Worm (Caenorhabditis elegans): ENCODE results near the gene lron-14.
"Not testable (repeated sequence)": the region's sequence is repeated elsewhere in the genome, so short reads cannot be mapped to it uniquely, and the experiment has no call there.

The lron-14 gene

DNA sequence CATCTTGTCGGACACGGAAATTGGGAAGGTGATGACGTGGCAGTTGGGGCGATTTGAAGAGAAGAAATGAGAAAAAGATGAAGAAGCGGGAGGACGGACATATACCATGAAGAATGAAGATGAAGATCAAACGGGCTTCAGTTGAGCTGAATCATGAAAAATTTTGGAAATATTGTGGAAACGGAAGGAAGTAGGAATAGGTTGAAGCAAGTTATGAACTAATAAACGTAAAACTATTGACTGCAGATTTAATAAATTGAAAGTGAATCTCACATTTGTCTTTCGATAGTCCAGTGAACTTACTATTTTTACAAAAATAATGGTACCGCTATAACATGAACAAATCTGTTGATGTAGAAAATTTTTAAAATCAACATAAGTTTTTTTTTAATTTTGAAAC lies at the start of gene lron-14:
Gene lron-14, minus strand, starts transcription at position 101 of the 400 bp plus-strand sequence.
- TF ChIP-seq cog-1 (tag; optimal IDR thresholded peaks at IDR 0.05), result no peak
- no peak for TF ChIP-seq T22C8.4 (GFP tag; IDR thresholded peaks at IDR 0.05)
- no peak for TF ChIP-seq flt-1 (GFP tag; IDR thresholded peaks at IDR 0.05)
- no peak for TF ChIP-seq ztf-23 (GFP tag; IDR thresholded peaks at IDR 0.05)
- TF ChIP-seq klf-2 (GFP tag; conservative IDR thresholded peaks at IDR 0.05), result no peak
- TF ChIP-seq tab-1 (GFP tag; IDR thresholded peaks at IDR 0.05), result no peak
- no peak for TF ChIP-seq ref-1 (GFP tag; conservative IDR thresholded peaks at IDR 0.05)
- no peak for TF ChIP-seq ztf-29 (GFP tag; IDR thresholded peaks at IDR 0.05)
- no peak for TF ChIP-seq med-1 (GFP tag; optimal IDR thresholded peaks at IDR 0.05; ENCODE audit: insufficient read depth)

ce11 chrIV:9615511-9615910 lies 49.1 kb upstream of the lron-14 start:
- TF ChIP-seq flt-1 (GFP tag; IDR thresholded peaks at IDR 0.05) (no peak), ref-1 (GFP tag; conservative IDR thresholded peaks at IDR 0.05) (no peak), T22C8.4 (GFP tag; IDR thresholded peaks at IDR 0.05) (no peak), med-1 (GFP tag; optimal IDR thresholded peaks at IDR 0.05; ENCODE audit: insufficient read depth) (no peak), klf-2 (GFP tag; conservative IDR thresholded peaks at IDR 0.05) (no peak), ztf-29 (GFP tag; IDR thresholded peaks at IDR 0.05) (no peak), ztf-23 (GFP tag; IDR thresholded peaks at IDR 0.05) (no peak), cog-1 (tag; optimal IDR thresholded peaks at IDR 0.05) (no peak), tab-1 (GFP tag; IDR thresholded peaks at IDR 0.05) (no peak)

ce11 chrIV:9614695-9615094 lies 48.3 kb upstream of the lron-14 start, which contains the start of gene elt-1:
TSS of gene elt-1 (plus strand) at chrIV:9614995.
- TF ChIP-seq ztf-23 (GFP tag; IDR thresholded peaks at IDR 0.05) (no peak), ztf-29 (GFP tag; IDR thresholded peaks at IDR 0.05) (no peak), tab-1 (GFP tag; IDR thresholded peaks at IDR 0.05) (no peak), med-1 (GFP tag; optimal IDR thresholded peaks at IDR 0.05; ENCODE audit: insufficient read depth) (no peak), T22C8.4 (GFP tag; IDR thresholded peaks at IDR 0.05) (no peak), cog-1 (tag; optimal IDR thresholded peaks at IDR 0.05) (no peak), ref-1 (GFP tag; conservative IDR thresholded peaks at IDR 0.05) (no peak), flt-1 (GFP tag; IDR thresholded peaks at IDR 0.05) (no peak), klf-2 (GFP tag; conservative IDR thresholded peaks at IDR 0.05) (no peak)

DNA sequence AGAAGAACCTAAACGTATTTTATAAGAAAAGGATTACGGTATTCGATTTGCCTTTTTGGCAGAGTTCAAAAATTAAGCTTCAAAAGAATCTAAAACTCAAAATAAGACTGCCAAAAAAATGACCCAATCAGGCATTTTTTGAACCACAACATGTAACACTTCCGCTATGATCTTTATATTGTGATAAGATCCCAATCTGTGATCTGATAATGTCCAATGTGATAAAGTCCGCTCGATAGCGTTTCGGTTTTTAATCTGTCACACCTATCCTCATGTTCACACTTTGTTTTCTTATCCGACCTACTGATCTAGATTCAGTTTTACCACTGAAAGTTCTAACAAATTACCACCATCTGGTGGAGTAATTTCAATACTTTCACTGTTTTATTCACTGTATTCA lies 47.7 kb upstream of the lron-14 start:
- TF ChIP-seq flt-1 (GFP tag; IDR thresholded peaks at IDR 0.05) (no peak), ztf-23 (GFP tag; IDR thresholded peaks at IDR 0.05) (no peak), T22C8.4 (GFP tag; IDR thresholded peaks at IDR 0.05) (no peak), ref-1 (GFP tag; conservative IDR thresholded peaks at IDR 0.05) (no peak), cog-1 (tag; optimal IDR thresholded peaks at IDR 0.05) (no peak), tab-1 (GFP tag; IDR thresholded peaks at IDR 0.05) (no peak)

ce11 chrIV:9613072-9613590 lies 46.7 kb upstream of the lron-14 start:
- TF ChIP-seq cog-1 (tag; optimal IDR thresholded peaks at IDR 0.05) (no peak), flt-1 (GFP tag; IDR thresholded peaks at IDR 0.05) (no peak), med-1 (GFP tag; optimal IDR thresholded peaks at IDR 0.05; ENCODE audit: insufficient read depth) (no peak), tab-1 (GFP tag; IDR thresholded peaks at IDR 0.05) (no peak), T22C8.4 (GFP tag; IDR thresholded peaks at IDR 0.05) (no peak), ztf-29 (GFP tag; IDR thresholded peaks at IDR 0.05) (no peak), ref-1 (GFP tag; conservative IDR thresholded peaks at IDR 0.05) (no peak), klf-2 (GFP tag; conservative IDR thresholded peaks at IDR 0.05) (no peak), ztf-23 (GFP tag; IDR thresholded peaks at IDR 0.05) (no peak)

ce11 chrIV:9610923-9611322 lies 44.5 kb upstream of the lron-14 start:
- TF ChIP-seq ztf-29 (GFP tag; IDR thresholded peaks at IDR 0.05) (no peak), ref-1 (GFP tag; conservative IDR thresholded peaks at IDR 0.05) (no peak), ztf-23 (GFP tag; IDR thresholded peaks at IDR 0.05) (no peak), flt-1 (GFP tag; IDR thresholded peaks at IDR 0.05) (no peak), tab-1 (GFP tag; IDR thresholded peaks at IDR 0.05) (no peak), T22C8.4 (GFP tag; IDR thresholded peaks at IDR 0.05) (no peak), med-1 (GFP tag; optimal IDR thresholded peaks at IDR 0.05; ENCODE audit: insufficient read depth) (no peak), cog-1 (tag; optimal IDR thresholded peaks at IDR 0.05) (no peak), klf-2 (GFP tag; conservative IDR thresholded peaks at IDR 0.05) (no peak)

- TF ChIP-seq ztf-23 (GFP tag; IDR thresholded peaks at IDR 0.05), result no peak
- no peak for TF ChIP-seq med-1 (GFP tag; optimal IDR thresholded peaks at IDR 0.05; ENCODE audit: insufficient read depth)
- no peak for TF ChIP-seq flt-1 (GFP tag; IDR thresholded peaks at IDR 0.05)
- TF ChIP-seq cog-1 (tag; optimal IDR thresholded peaks at IDR 0.05), result no peak
- no peak for TF ChIP-seq ref-1 (GFP tag; conservative IDR thresholded peaks at IDR 0.05)
Observed at ce11 chrIV:9609095-9609494, 42.7 kb upstream of the lron-14 start.

- TF ChIP-seq klf-2 (GFP tag; conservative IDR thresholded peaks at IDR 0.05), result no peak
- TF ChIP-seq flt-1 (GFP tag; IDR thresholded peaks at IDR 0.05), result no peak
- no peak for TF ChIP-seq ztf-29 (GFP tag; IDR thresholded peaks at IDR 0.05)
- TF ChIP-seq ztf-23 (GFP tag; IDR thresholded peaks at IDR 0.05), result no peak
- TF ChIP-seq tab-1 (GFP tag; IDR thresholded peaks at IDR 0.05), result no peak
- TF ChIP-seq ref-1 (GFP tag; conservative IDR thresholded peaks at IDR 0.05), result no peak
- TF ChIP-seq med-1 (GFP tag; optimal IDR thresholded peaks at IDR 0.05; ENCODE audit: insufficient read depth), result no peak
- no peak for TF ChIP-seq T22C8.4 (GFP tag; IDR thresholded peaks at IDR 0.05)
- TF ChIP-seq cog-1 (tag; optimal IDR thresholded peaks at IDR 0.05), result no peak
Observed at ce11 chrIV:9607945-9608344, 41.5 kb upstream of the lron-14 start.

DNA sequence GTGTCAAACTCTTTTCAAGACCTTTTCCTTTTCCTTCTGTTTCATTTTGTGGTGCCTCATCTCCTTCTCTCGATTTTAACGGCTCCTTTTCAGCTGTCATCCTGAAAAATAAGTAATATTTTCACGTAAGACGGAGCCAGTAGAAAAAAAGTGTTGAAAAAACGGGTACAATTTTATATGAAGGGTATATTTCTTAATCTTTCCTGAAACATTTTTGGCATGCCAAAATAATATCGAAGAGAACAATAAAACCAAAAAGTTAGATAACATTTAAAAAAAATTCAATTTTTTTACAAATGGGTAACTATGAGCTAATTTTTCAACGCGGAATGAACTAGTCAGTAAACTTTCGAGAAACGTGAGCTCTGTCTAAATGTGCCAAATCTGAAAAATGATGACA lies 35.2 kb upstream of the lron-14 start, which contains the start of gene aat-1:
Gene aat-1, minus strand, starts transcription at position 101 of the 400 bp plus-strand sequence.
- TF ChIP-seq T22C8.4 (GFP tag; IDR thresholded peaks at IDR 0.05), result no peak
- TF ChIP-seq med-1 (GFP tag; optimal IDR thresholded peaks at IDR 0.05; ENCODE audit: insufficient read depth), result no peak
- no peak for TF ChIP-seq ref-1 (GFP tag; conservative IDR thresholded peaks at IDR 0.05)

ce11 chrIV:9595779-9596406 lies 29.5 kb upstream of the lron-14 start, which contains the start of the genes F27C8.3 and F27C8.2:
TSS of gene F27C8.3 (minus strand) at chrIV:9595879.
TSS of gene F27C8.2 (plus strand) at chrIV:9596356.
- not testable (repeated sequence) for TF ChIP-seq cog-1 (tag; optimal IDR thresholded peaks at IDR 0.05); ztf-29 (GFP tag; IDR thresholded peaks at IDR 0.05); ztf-23 (GFP tag; IDR thresholded peaks at IDR 0.05)

Measured in whole organism, midembryonic.